Worm (Caenorhabditis elegans) whole organism, L2 larva: ENCODE measurements around the gene nova-1.

Experiments
- C34F6.9 ChIP-seq: fragments of 150-350 bp; optimal IDR thresholded peaks from 2 replicates; lab custom pipeline; 2014; ENCODE audit warnings: missing biosample characterization, missing genetic modification characterization
- F13H6.1 ChIP-seq: sonication (generic microtip); optimal IDR thresholded peaks from 2 replicates; lab custom pipeline; 2016; ENCODE audit warnings: missing genetic modification characterization, missing compliant biosample characterization
- Y55F3AM.14 ChIP-seq: fragments of 200-800 bp; sonication (Bioruptor generic); optimal IDR thresholded peaks from 2 replicates; lab custom pipeline; 2018; ENCODE audit warnings: mild to moderate bottlenecking, missing genetic modification characterization, missing compliant biosample characterization
- ZK546.5 ChIP-seq: sonication (generic microtip); optimal IDR thresholded peaks from 2 replicates; lab custom pipeline; 2017; ENCODE audit warnings: missing biosample characterization, missing genetic modification characterization
- alr-1 ChIP-seq: fragments of 150-350 bp; optimal IDR thresholded peaks from 2 replicates; lab custom pipeline; 2014; ENCODE audit warnings: missing biosample characterization, missing genetic modification characterization
- aly-2 ChIP-seq: fragments of 150-350 bp; optimal IDR thresholded peaks from 2 replicates; lab custom pipeline; 2014; ENCODE audit warnings: missing biosample characterization, missing genetic modification characterization
- ama-1 ChIP-seq: fragments of 150-350 bp; optimal IDR thresholded peaks from 2 replicates; lab custom pipeline; 2018; ENCODE audit warnings: inconsistent platforms
- blmp-1 ChIP-seq: sonication (generic microtip); optimal IDR thresholded peaks from 2 replicates; lab custom pipeline; 2017; ENCODE audit warnings: missing genetic modification characterization, mild to moderate bottlenecking, missing compliant biosample characterization, antibody characterized with exemption, moderate library complexity; ENCODE audit not compliant: insufficient read depth
- ceh-16 ChIP-seq: fragments of 150-350 bp; optimal IDR thresholded peaks from 2 replicates; lab custom pipeline; 2014; ENCODE audit warnings: missing biosample characterization, missing genetic modification characterization
- dmd-4 ChIP-seq: sonication (generic microtip); optimal IDR thresholded peaks from 2 replicates; lab custom pipeline; 2017; ENCODE audit warnings: missing biosample characterization, missing genetic modification characterization
- egl-27 ChIP-seq: sonication (generic microtip); optimal IDR thresholded peaks from 3 replicates; lab custom pipeline; 2017; ENCODE audit warnings: missing biosample characterization, missing genetic modification reagents, missing genetic modification characterization
- elt-1 ChIP-seq: fragments of 150-350 bp; optimal IDR thresholded peaks from 2 replicates; lab custom pipeline; 2014; ENCODE audit warnings: missing biosample characterization, missing genetic modification characterization
- fos-1 ChIP-seq: fragments of 150-350 bp; optimal IDR thresholded peaks from 2 replicates; lab custom pipeline; 2014; ENCODE audit warnings: missing biosample characterization, missing genetic modification characterization
- gmeb-1 ChIP-seq: fragments of 150-350 bp; optimal IDR thresholded peaks from 2 replicates; lab custom pipeline; 2014; ENCODE audit warnings: missing biosample characterization, missing genetic modification characterization
- lin-11 ChIP-seq: fragments of 150-350 bp; sonication (generic microtip); optimal IDR thresholded peaks from 2 replicates; lab custom pipeline; 2014; ENCODE audit warnings: missing biosample characterization, missing genetic modification characterization, inconsistent platforms, mixed read lengths
- lin-39 ChIP-seq: fragments of 150-350 bp; optimal IDR thresholded peaks from 2 replicates; lab custom pipeline; 2014; ENCODE audit warnings: missing biosample characterization, missing genetic modification reagents, missing genetic modification characterization
- lsy-2 ChIP-seq, 2 experiments: fragments of 150-350 bp in 1 of 2; sonication (generic microtip) in 1 of 2; optimal IDR thresholded peaks; 2 replicates each; lab custom pipeline; 2014 to 2017; ENCODE audit warnings: missing biosample characterization in 2 of 2, missing genetic modification characterization in 2 of 2
- mbf-1 ChIP-seq: sonication (generic microtip); optimal IDR thresholded peaks from 2 replicates; lab custom pipeline; 2017; ENCODE audit warnings: missing biosample characterization, missing genetic modification characterization
- mdl-1 ChIP-seq, 2 experiments: fragments of 150-350 bp in 1 of 2; sonication (generic microtip) in 1 of 2; optimal IDR thresholded peaks; 2 replicates each; lab custom pipeline; 2017; ENCODE audit warnings: missing biosample characterization in 2 of 2, missing genetic modification characterization in 2 of 2
- nhr-10 ChIP-seq: sonication (generic microtip); optimal IDR thresholded peaks from 2 replicates; lab custom pipeline; 2017; ENCODE audit warnings: missing biosample characterization, missing genetic modification characterization
- nhr-11 ChIP-seq: fragments of 150-350 bp; optimal IDR thresholded peaks from 2 replicates; lab custom pipeline; 2014; ENCODE audit warnings: missing biosample characterization, missing genetic modification characterization
- nhr-12 ChIP-seq: fragments of 150-350 bp; optimal IDR thresholded peaks from 2 replicates; lab custom pipeline; 2014; ENCODE audit warnings: missing biosample characterization, missing genetic modification characterization
- nhr-129 ChIP-seq: fragments of 150-350 bp; optimal IDR thresholded peaks from 2 replicates; lab custom pipeline; 2014; ENCODE audit warnings: missing biosample characterization, missing genetic modification characterization
- nhr-21 ChIP-seq: fragments of 150-350 bp; optimal IDR thresholded peaks from 2 replicates; lab custom pipeline; 2014; ENCODE audit warnings: missing biosample characterization, missing genetic modification characterization
- nhr-23 ChIP-seq: fragments of 150-350 bp; optimal IDR thresholded peaks from 2 replicates; lab custom pipeline; 2014; ENCODE audit warnings: missing biosample characterization, missing genetic modification reagents, missing genetic modification characterization
- nhr-237 ChIP-seq: fragments of 150-350 bp; optimal IDR thresholded peaks from 2 replicates; lab custom pipeline; 2014; ENCODE audit warnings: missing biosample characterization, missing genetic modification characterization
- nhr-6 ChIP-seq: fragments of 150-350 bp; optimal IDR thresholded peaks from 2 replicates; lab custom pipeline; 2014; ENCODE audit warnings: missing biosample characterization, missing genetic modification characterization
- nhr-77 ChIP-seq: fragments of 150-350 bp; optimal IDR thresholded peaks from 2 replicates; lab custom pipeline; 2014; ENCODE audit warnings: missing biosample characterization, missing genetic modification characterization
- sem-4 ChIP-seq: fragments of 150-350 bp; optimal IDR thresholded peaks from 2 replicates; lab custom pipeline; 2014; ENCODE audit warnings: missing biosample characterization, missing genetic modification reagents, missing genetic modification characterization
- skn-1 ChIP-seq: sonication (generic microtip); optimal IDR thresholded peaks from 2 replicates; lab custom pipeline; 2017; ENCODE audit warnings: missing biosample characterization, missing genetic modification characterization
- sma-3 ChIP-seq: sonication (generic microtip); optimal IDR thresholded peaks from 2 replicates; lab custom pipeline; 2016; ENCODE audit warnings: missing genetic modification reagents, missing genetic modification characterization, missing compliant biosample characterization
- sma-9 ChIP-seq, 2 experiments: fragments of 150-350 bp in 1 of 2; sonication (generic microtip) in 1 of 2; optimal IDR thresholded peaks; 2 replicates each; lab custom pipeline; 2014 to 2016; ENCODE audit warnings: missing genetic modification characterization in 2 of 2, mild to moderate bottlenecking in 1 of 2, missing biosample characterization in 1 of 2, missing compliant biosample characterization in 1 of 2, missing genetic modification reagents in 1 of 2, moderate library complexity in 1 of 2
- snpc-4 ChIP-seq: fragments of 150-350 bp; optimal IDR thresholded peaks from 2 replicates; lab custom pipeline; 2014; ENCODE audit warnings: missing biosample characterization, missing genetic modification characterization
- unc-39 ChIP-seq: fragments of 150-350 bp; optimal IDR thresholded peaks from 2 replicates; lab custom pipeline; 2014; ENCODE audit warnings: missing biosample characterization, missing genetic modification characterization
- unc-55 ChIP-seq: fragments of 150-350 bp; sonication (generic microtip); optimal IDR thresholded peaks from 3 replicates; lab custom pipeline; 2014; ENCODE audit warnings: missing biosample characterization, missing genetic modification reagents, missing genetic modification characterization
- unc-62 ChIP-seq: fragments of 150-350 bp; optimal IDR thresholded peaks from 2 replicates; lab custom pipeline; 2014; ENCODE audit warnings: missing biosample characterization, missing genetic modification reagents, missing genetic modification characterization
- ztf-1 ChIP-seq: fragments of 200-800 bp; sonication (Bioruptor generic); conservative IDR thresholded peaks from 2 replicates; pipeline ENCODE4 v1.3.6; 2022; ENCODE audit warnings: missing genetic modification characterization, missing compliant biosample characterization
- ztf-11 ChIP-seq: sonication (generic microtip); optimal IDR thresholded peaks from 2 replicates; lab custom pipeline; 2017; ENCODE audit warnings: missing biosample characterization, missing genetic modification characterization
- ztf-4 ChIP-seq: fragments of 150-350 bp; optimal IDR thresholded peaks from 2 replicates; lab custom pipeline; 2014; ENCODE audit warnings: missing biosample characterization, missing genetic modification characterization

nova-1 gene

DNA sequence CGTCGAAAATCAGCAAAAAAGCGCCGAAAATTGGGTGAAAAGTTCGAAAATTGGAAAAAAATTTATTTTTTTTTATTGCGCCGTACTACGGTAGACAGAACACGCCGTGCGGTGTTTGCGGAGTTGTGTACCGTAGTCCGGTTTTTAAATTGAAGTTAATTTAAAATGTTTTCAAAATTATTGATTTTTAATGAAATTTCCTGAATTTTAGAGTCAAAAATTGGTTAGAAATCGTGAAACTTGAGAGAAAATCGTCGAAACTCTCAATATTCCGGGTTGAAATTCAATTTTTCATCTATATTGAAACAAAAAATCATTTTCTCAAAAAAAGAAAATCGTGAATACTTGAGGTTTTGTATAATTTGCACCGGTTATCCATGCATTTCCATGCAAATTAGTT lies at the start of gene nova-1:
Gene nova-1, minus strand, starts transcription at position 101 of the 400 bp plus-strand sequence.
- TF ChIP-seq unc-62 (GFP tag; lab: Kevin White, UChicago): no peak
- TF ChIP-seq nhr-23: no peak
- TF ChIP-seq ZK546.5: no peak
- TF ChIP-seq nhr-129: no peak
- TF ChIP-seq mdl-1 (tag; optimal IDR thresholded peaks at IDR 0.05; lab: Kevin White, UChicago): no peak
- TF ChIP-seq F13H6.1 (tag; lab: Kevin White, UChicago): no peak
- no peak for TF ChIP-seq sma-9 (GFP tag; optimal IDR thresholded peaks at IDR 0.05; lab: Kevin White, UChicago)
- no peak for TF ChIP-seq sma-9 (tag; optimal IDR thresholded peaks at IDR 0.05; lab: Kevin White, UChicago)
- no peak for TF ChIP-seq ztf-4 (tag; lab: Kevin White, UChicago)
- TF ChIP-seq skn-1 (tag; lab: Kevin White, UChicago): no peak

DNA sequence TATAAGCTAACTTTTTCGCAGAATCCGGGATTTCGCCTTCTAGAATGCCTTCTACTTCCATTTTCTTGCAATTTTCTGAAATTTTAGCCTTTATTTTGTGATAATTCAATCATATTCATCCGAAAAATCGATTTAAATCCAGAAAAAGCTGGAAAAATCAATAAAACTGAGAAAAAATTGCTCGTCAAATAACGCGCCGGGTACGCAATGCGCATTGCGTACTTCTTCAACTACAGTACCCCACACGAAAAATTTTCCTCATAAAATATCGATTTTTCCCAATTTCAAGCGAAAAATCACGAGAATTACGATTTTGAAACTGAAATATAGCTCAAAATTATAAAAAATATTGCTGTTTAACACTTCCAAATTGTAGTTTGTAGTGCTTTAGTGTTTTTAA lies 49.3 kb upstream of the nova-1 start, which contains the start of gene Y37H2A.12:
Gene Y37H2A.12, minus strand, starts transcription at position 81 of the 400 bp plus-strand sequence.
- no peak for TF ChIP-seq ztf-11 (tag; lab: Kevin White, UChicago)
- TF ChIP-seq egl-27 (tag; lab: Kevin White, UChicago): no peak
- no peak for TF ChIP-seq blmp-1
- no peak for TF ChIP-seq nhr-12 (tag; lab: Kevin White, UChicago)
- no peak for TF ChIP-seq nhr-11 (tag; lab: Kevin White, UChicago)
- no peak for TF ChIP-seq nhr-6 (tag; lab: Kevin White, UChicago)
- no peak for TF ChIP-seq unc-39
- TF ChIP-seq elt-1 (tag; lab: Kevin White, UChicago): no peak

DNA sequence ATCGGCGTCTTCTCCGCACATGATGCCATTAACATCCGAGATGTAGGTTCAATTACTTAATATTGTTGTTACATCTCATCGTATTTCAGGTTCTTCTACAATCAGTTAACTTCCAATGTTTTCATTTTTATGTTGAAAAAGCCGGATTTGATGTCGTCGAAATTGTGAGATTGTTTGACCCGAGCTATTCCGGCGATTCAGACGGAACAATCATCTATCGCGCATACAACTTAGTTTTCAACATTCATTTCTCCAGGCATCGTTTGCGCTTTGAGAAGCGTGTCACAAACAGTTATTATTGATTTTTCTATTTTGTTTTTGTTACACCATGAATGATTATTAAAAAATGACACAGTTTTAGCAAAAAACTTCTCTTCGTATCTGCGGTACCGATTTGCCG lies 46.8 kb upstream of the nova-1 start:
- TF ChIP-seq F13H6.1 (tag; lab: Kevin White, UChicago) (no peak), nhr-21 (tag; lab: Kevin White, UChicago) (no peak), mbf-1 (no peak), ZK546.5 (no peak), fos-1 (tag; lab: Kevin White, UChicago) (no peak), ztf-1 (GFP tag; lab: Robert Waterston, UW) (no peak)

DNA sequence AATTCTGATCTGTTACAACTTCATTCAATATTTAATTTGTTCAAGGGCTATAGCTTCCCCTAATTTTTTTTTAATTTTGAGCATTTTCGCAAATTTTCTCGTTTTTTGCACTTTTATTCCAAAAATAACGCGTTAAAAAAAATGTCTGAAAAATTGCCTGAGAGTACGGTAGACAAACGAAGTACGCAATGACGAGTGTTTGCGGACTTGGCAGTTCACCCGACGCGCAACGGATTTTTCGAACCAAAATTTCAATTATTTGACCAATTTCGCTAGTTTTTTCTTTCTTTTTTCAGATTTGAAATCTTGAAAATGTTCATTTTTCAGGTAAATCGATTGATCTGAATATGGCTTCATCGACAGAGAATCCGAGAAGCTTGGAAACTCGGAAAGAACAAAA lies 45.4 kb upstream of the nova-1 start, which contains the start of gene fbxa-211:
Gene fbxa-211, plus strand, starts transcription at position 328 of the 400 bp plus-strand sequence.
- no peak for TF ChIP-seq ztf-4 (tag; lab: Kevin White, UChicago)
- TF ChIP-seq nhr-6 (tag; lab: Kevin White, UChicago): no peak
- TF ChIP-seq egl-27 (tag; lab: Kevin White, UChicago): no peak
- TF ChIP-seq nhr-11 (tag; lab: Kevin White, UChicago): no peak
- no peak for TF ChIP-seq dmd-4
- TF ChIP-seq lsy-2 (tag; optimal IDR thresholded peaks at IDR 0.05; lab: Kevin White, UChicago): no peak
- TF ChIP-seq lin-11 (tag; lab: Kevin White, UChicago): no peak

DNA sequence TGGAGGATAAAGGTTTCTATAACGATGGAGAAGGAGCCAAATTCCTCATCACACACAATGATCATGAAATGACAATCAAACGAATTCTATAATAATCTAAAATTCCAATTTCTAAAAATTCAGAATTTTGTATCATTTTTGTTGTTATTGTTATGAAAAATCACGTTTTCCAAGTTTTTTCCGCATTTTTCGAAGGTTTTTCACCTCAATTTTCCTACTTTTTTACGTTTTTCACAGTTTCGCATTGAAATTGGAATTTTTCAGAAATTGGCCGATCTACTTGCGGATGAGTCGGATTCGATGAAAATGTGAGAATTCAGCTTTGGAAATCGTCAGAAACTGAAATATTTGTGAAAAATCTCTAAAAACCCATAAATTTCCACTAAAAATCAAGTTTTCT lies 43.3 kb upstream of the nova-1 start, which contains the start of gene fbxa-210:
Gene fbxa-210, plus strand, starts transcription at position 301 of the 400 bp plus-strand sequence.
- TF ChIP-seq ama-1 (lab: Kevin White, UChicago) (no peak), unc-55 (GFP tag; lab: Kevin White, UChicago) (no peak), nhr-21 (tag; lab: Kevin White, UChicago) (no peak), lin-39 (tag; lab: Kevin White, UChicago) (no peak), ztf-1 (GFP tag; lab: Robert Waterston, UW) (no peak), snpc-4 (tag; lab: Kevin White, UChicago) (no peak), gmeb-1 (tag; lab: Kevin White, UChicago) (no peak), sem-4 (tag; lab: Kevin White, UChicago) (no peak), nhr-77 (tag; lab: Kevin White, UChicago) (no peak), nhr-23 (no peak), ztf-11 (tag; lab: Kevin White, UChicago) (no peak), nhr-10 (no peak), F13H6.1 (tag; lab: Kevin White, UChicago) (no peak)

DNA sequence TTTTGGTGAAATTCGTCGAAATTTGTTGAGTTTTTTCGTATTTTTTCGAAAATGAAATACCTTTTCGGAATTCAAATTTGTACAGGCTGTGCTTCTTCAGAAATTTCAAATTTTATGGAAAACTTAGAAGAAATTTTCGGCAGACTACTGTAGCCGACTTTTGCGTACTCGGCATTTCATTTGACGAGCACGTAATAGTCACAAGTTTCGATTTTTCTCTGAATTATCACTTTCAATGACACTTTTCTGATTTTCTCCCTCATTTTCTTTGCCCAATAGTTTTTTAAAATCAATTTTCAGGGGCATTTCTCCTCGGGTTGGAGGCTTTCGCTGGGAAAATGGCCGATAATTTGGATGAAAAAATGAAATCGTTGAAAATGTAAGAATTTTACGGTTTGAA lies 41.9 kb upstream of the nova-1 start, which contains the start of gene fbxa-107:
Gene fbxa-107, plus strand, starts transcription at position 301 of the 400 bp plus-strand sequence.
- TF ChIP-seq mdl-1 (tag; optimal IDR thresholded peaks at IDR 0.05; lab: Kevin White, UChicago) (no peak), nhr-12 (tag; lab: Kevin White, UChicago) (no peak), nhr-10 (no peak), nhr-77 (tag; lab: Kevin White, UChicago) (no peak), nhr-237 (tag; lab: Kevin White, UChicago) (no peak), ztf-1 (GFP tag; lab: Robert Waterston, UW) (no peak), lsy-2 (tag; optimal IDR thresholded peaks at IDR 0.05; lab: Kevin White, UChicago) (no peak), ZK546.5 (no peak), sma-3 (no peak), blmp-1 (no peak), aly-2 (tag; lab: Kevin White, UChicago) (no peak), alr-1 (tag; lab: Kevin White, UChicago) (no peak), C34F6.9 (tag; lab: Kevin White, UChicago) (no peak), unc-39 (no peak), ceh-16 (no peak), nhr-11 (tag; lab: Kevin White, UChicago) (no peak), snpc-4 (tag; lab: Kevin White, UChicago) (no peak), Y55F3AM.14 (GFP tag; lab: Kevin White, UChicago) (no peak), egl-27 (tag; lab: Kevin White, UChicago) (no peak)
